Fruit fly (Drosophila melanogaster): ENCODE results near the gene vas.

DNA sequence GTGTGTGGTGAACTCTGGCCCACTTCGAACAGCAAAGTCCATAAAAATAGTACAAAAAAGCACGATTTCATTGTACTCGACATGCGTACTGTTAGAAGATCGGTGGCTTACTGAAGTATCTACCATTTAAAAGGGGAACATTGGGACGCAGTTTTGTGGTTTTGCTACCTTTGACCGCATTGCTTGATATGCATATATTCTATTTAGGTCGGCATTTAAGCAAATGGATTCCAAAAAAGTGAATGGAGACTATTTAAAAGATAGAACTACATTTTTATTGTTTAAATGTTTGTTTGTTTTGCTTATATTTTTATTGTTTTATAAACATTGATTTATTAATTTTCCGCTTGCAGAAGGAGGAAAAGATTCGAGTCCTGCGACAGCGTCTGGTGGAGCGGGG lies 29.8 kb upstream of the vas start, which contains the start of gene CG31832:
- TF ChIP-seq CrebA (GFP tag; optimal IDR thresholded peaks at IDR 0.05; ENCODE audit: borderline replicate concordance) (no peak), Hnf4 (GFP tag; optimal IDR thresholded peaks at IDR 0.05) (no peak), dmrt93B (GFP tag; optimal IDR thresholded peaks at IDR 0.05) (no peak), foxo (GFP tag; optimal IDR thresholded peaks at IDR 0.05) (no peak), CG9705 (GFP tag; optimal IDR thresholded peaks at IDR 0.05) (no peak), Hr78 (GFP tag; optimal IDR thresholded peaks at IDR 0.05) (no peak), sv (GFP tag; optimal IDR thresholded peaks at IDR 0.05) (no peak), fru (GFP tag; optimal IDR thresholded peaks at IDR 0.05) (no peak), lola (GFP tag; optimal IDR thresholded peaks at IDR 0.05) (no peak), psq (GFP tag; optimal IDR thresholded peaks at IDR 0.05) (no peak)
